Fruit fly (Drosophila melanogaster): ENCODE data around the gene GATAe.

GATAe gene

dm6 chr3R:16025587-16026223 is 16.8 kb downstream of the GATAe start, which contains the start of gene pnr (continued):
- TF ChIP-seq CG9797 (GFP tag; optimal IDR thresholded peaks at IDR 0.05) (peak; percentile 27), CG6854 (GFP tag; optimal IDR thresholded peaks at IDR 0.05) (no peak), peb (GFP tag; IDR thresholded peaks at IDR 0.05) (no peak), CG3995 (GFP tag; optimal IDR thresholded peaks at IDR 0.05) (no peak), Optix (GFP tag; IDR thresholded peaks at IDR 0.05) (no peak), NC2β (GFP tag; optimal IDR thresholded peaks at IDR 0.05) (no peak), ro (GFP tag; IDR thresholded peaks at IDR 0.05) (no peak), Gug (GFP tag; IDR thresholded peaks at IDR 0.05) (no peak), rib (GFP tag; IDR thresholded peaks at IDR 0.05) (no peak), Sry-β (GFP tag; optimal IDR thresholded peaks at IDR 0.05) (no peak), TFAM (GFP tag; optimal IDR thresholded peaks at IDR 0.05) (no peak), gce (GFP tag; IDR thresholded peaks at IDR 0.05) (peak; percentile 39; the same call in 1 of the 3 replicates), Kr (GFP tag; optimal IDR thresholded peaks at IDR 0.05) (peak; percentile 48), Side (GFP tag; optimal IDR thresholded peaks at IDR 0.05) (peak; percentile 20), CG12219 (GFP tag; optimal IDR thresholded peaks at IDR 0.05) (peak; percentile 20), gro (GFP tag; optimal IDR thresholded peaks at IDR 0.05) (no peak), Xbp1 (GFP tag; optimal IDR thresholded peaks at IDR 0.05) (no peak), grn (GFP tag; optimal IDR thresholded peaks at IDR 0.05) (peak; percentile 98), Chrac-16 (GFP tag; optimal IDR thresholded peaks at IDR 0.05) (no peak), Scr (GFP tag; IDR thresholded peaks at IDR 0.05; ENCODE audit: partially characterized antibody) (peak; percentile 53), fd3F (GFP tag; optimal IDR thresholded peaks at IDR 0.05) (no peak), sens-2 (GFP tag; IDR thresholded peaks at IDR 0.05) (peak; percentile 12; the same call in 1 of the 2 replicates), shn (GFP tag; optimal IDR thresholded peaks at IDR 0.05) (no peak), Bteb2 (GFP tag; optimal IDR thresholded peaks at IDR 0.05) (no peak), CG12942 (GFP tag; optimal IDR thresholded peaks at IDR 0.05) (no peak), lov (optimal IDR thresholded peaks at IDR 0.05) (no peak), lov (GFP tag; IDR thresholded peaks at IDR 0.05) (0 out of 3 replicates have a peak, but pooled peaks have one; percentile 29), cad (GFP tag; optimal IDR thresholded peaks at IDR 0.05) (no peak), tup (GFP tag; optimal IDR thresholded peaks at IDR 0.05) (no peak), caup (GFP tag; optimal IDR thresholded peaks at IDR 0.05; ENCODE audit: severe bottlenecking) (peak; percentile 42), gsb (GFP tag; IDR thresholded peaks at IDR 0.05) (no peak), Aef1 (GFP tag; IDR thresholded peaks at IDR 0.05) (no peak), MBD-R2 (GFP tag; IDR thresholded peaks at IDR 0.05) (no peak), CG11093 (GFP tag; IDR thresholded peaks at IDR 0.05) (no peak), CG9609 (GFP tag; optimal IDR thresholded peaks at IDR 0.05) (no peak), CG12071 (GFP tag; optimal IDR thresholded peaks at IDR 0.05) (no peak), Nf-YC (tag; optimal IDR thresholded peaks at IDR 0.05) (peak; percentile 100), CG30020 (tag; optimal IDR thresholded peaks at IDR 0.05) (no peak), CG43689 (GFP tag; IDR thresholded peaks at IDR 0.05) (no peak), Atf6 (GFP tag; IDR thresholded peaks at IDR 0.05) (peak; percentile 54; the same call in 1 of the 2 replicates), CG8359 (GFP tag; optimal IDR thresholded peaks at IDR 0.05; ENCODE audit: borderline replicate concordance) (peak; percentile 23), CG1024 (GFP tag; IDR thresholded peaks at IDR 0.05) (no peak), Mes4 (GFP tag; optimal IDR thresholded peaks at IDR 0.05) (peak; percentile 43), HmgZ (tag; optimal IDR thresholded peaks at IDR 0.05) (peak; percentile 71), CG3163 (GFP tag; optimal IDR thresholded peaks at IDR 0.05) (peak; percentile 39), odd (GFP tag; optimal IDR thresholded peaks at IDR 0.05) (peak; percentile 23), dpn (GFP tag; optimal IDR thresholded peaks at IDR 0.05) (no peak), CG10979 (tag; optimal IDR thresholded peaks at IDR 0.05) (peak; percentile 25), CG18262 (tag; optimal IDR thresholded peaks at IDR 0.05) (peak; percentile 7), CG13424 (tag; optimal IDR thresholded peaks at IDR 0.05) (no peak), CG14667 (GFP tag; IDR thresholded peaks at IDR 0.05) (no peak), disco-r (GFP tag; optimal IDR thresholded peaks at IDR 0.05) (no peak)

Measured in whole organism, embryonic.